Fruit fly (Drosophila melanogaster) whole organism, prepupa: ENCODE data around the gene GlyRS.

Experiments
- CG11294 ChIP-seq: fragments of 200-800 bp; sonication (Bioruptor generic); IDR thresholded peaks from 2 replicates; pipeline ENCODE4 v1.3.6; 2022; ENCODE audit warnings: missing biosample characterization, missing genetic modification characterization
- CG11762 ChIP-seq: fragments of 200-800 bp; sonication (Bioruptor generic); optimal IDR thresholded peaks from 3 replicates; lab custom pipeline; 2016; ENCODE audit warnings: missing biosample characterization, missing genetic modification characterization; ENCODE audit not compliant: insufficient read depth
- CG31627 ChIP-seq: fragments of 200-800 bp; sonication (Bioruptor generic); optimal IDR thresholded peaks from 3 replicates; lab custom pipeline; 2016; ENCODE audit warnings: missing biosample characterization, missing genetic modification characterization
- CG34406 ChIP-seq: fragments of 200-800 bp; sonication (Bioruptor generic); optimal IDR thresholded peaks from 3 replicates; lab custom pipeline; 2016; ENCODE audit warnings: missing biosample characterization, missing genetic modification characterization
- CG3919 ChIP-seq: fragments of 200-800 bp; sonication (Bioruptor generic); optimal IDR thresholded peaks from 3 replicates; lab custom pipeline; 2016; ENCODE audit warnings: missing biosample characterization, missing genetic modification characterization
- CG4318 ChIP-seq: fragments of 200-800 bp; sonication (Bioruptor generic); optimal IDR thresholded peaks from 3 replicates; lab custom pipeline; 2017; ENCODE audit warnings: missing biosample characterization, mild to moderate bottlenecking, missing genetic modification characterization
- CG6163 ChIP-seq: fragments of 200-800 bp; sonication (Bioruptor generic); IDR thresholded peaks from 3 replicates; pipeline ENCODE4 v1.3.6; 2022; ENCODE audit warnings: missing biosample characterization, missing genetic modification characterization
- CG6276 ChIP-seq: fragments of 200-800 bp; sonication (Bioruptor generic); optimal IDR thresholded peaks from 2 replicates; lab custom pipeline; 2017; ENCODE audit warnings: missing biosample characterization, mild to moderate bottlenecking, missing genetic modification characterization
- CG6792 ChIP-seq: fragments of 200-800 bp; sonication (Bioruptor generic); optimal IDR thresholded peaks from 3 replicates; lab custom pipeline; 2016; ENCODE audit warnings: missing biosample characterization, missing genetic modification characterization
- CG6808 ChIP-seq: fragments of 200-800 bp; sonication (Bioruptor generic); optimal IDR thresholded peaks from 3 replicates; lab custom pipeline; 2017; ENCODE audit warnings: missing biosample characterization, missing genetic modification characterization, mild to moderate bottlenecking, moderate library complexity, missing genetic modification reagents
- Eip78C ChIP-seq: fragments of 200-800 bp; sonication (Bioruptor generic); peaks from one replicate; lab custom pipeline; 2016; ENCODE audit warnings: missing biosample characterization, missing genetic modification characterization
- Eip93F ChIP-seq: fragments of 200-800 bp; sonication (Bioruptor generic); optimal IDR thresholded peaks from 2 replicates; lab custom pipeline; 2016; ENCODE audit warnings: missing biosample characterization, mild to moderate bottlenecking, missing genetic modification characterization
- Ets21C ChIP-seq: fragments of 200-800 bp; sonication (Bioruptor generic); optimal IDR thresholded peaks from 3 replicates; lab custom pipeline; 2016; ENCODE audit warnings: missing biosample characterization, missing genetic modification characterization
- Ets96B ChIP-seq: fragments of 200-800 bp; optimal IDR thresholded peaks from 2 replicates; lab custom pipeline; 2019; ENCODE audit warnings: missing biosample characterization, mild to moderate bottlenecking, missing genetic modification characterization, moderate library complexity
- Hr39 ChIP-seq: fragments of 200-800 bp; sonication (Bioruptor generic); optimal IDR thresholded peaks from 2 replicates; lab custom pipeline; 2016; ENCODE audit warnings: missing biosample characterization, missing genetic modification characterization
- Hr4 ChIP-seq: fragments of 200-800 bp; sonication (Bioruptor generic); optimal IDR thresholded peaks from 3 replicates; lab custom pipeline; 2016; ENCODE audit warnings: missing biosample characterization, missing genetic modification characterization
- Lpt ChIP-seq: fragments of 200-800 bp; sonication (Bioruptor generic); optimal IDR thresholded peaks from 3 replicates; lab custom pipeline; 2016; ENCODE audit warnings: missing biosample characterization, missing genetic modification characterization
- Smox ChIP-seq: fragments of 200-800 bp; sonication (Bioruptor generic); optimal IDR thresholded peaks from 3 replicates; lab custom pipeline; 2016; ENCODE audit warnings: missing biosample characterization, missing genetic modification characterization
- Sox14 ChIP-seq: fragments of 200-800 bp; sonication (Bioruptor generic); optimal IDR thresholded peaks from 3 replicates; lab custom pipeline; 2016; ENCODE audit warnings: missing biosample characterization, missing genetic modification characterization
- Sox15 ChIP-seq: fragments of 200-800 bp; sonication (Bioruptor generic); optimal IDR thresholded peaks from 3 replicates; lab custom pipeline; 2016; ENCODE audit warnings: missing biosample characterization, missing genetic modification characterization
- acj6 ChIP-seq: fragments of 200-800 bp; sonication (Bioruptor generic); optimal IDR thresholded peaks from 3 replicates; lab custom pipeline; 2016; ENCODE audit warnings: missing biosample characterization, missing genetic modification characterization
- dac ChIP-seq: fragments of 200-800 bp; sonication (Bioruptor generic); optimal IDR thresholded peaks from 2 replicates; lab custom pipeline; 2017; ENCODE audit warnings: missing biosample characterization, mild to moderate bottlenecking, missing genetic modification characterization
- eg ChIP-seq: fragments of 200-800 bp; sonication (Bioruptor generic); IDR thresholded peaks from 3 replicates; pipeline ENCODE4 v1.3.6; 2022; ENCODE audit warnings: missing biosample characterization, missing genetic modification characterization
- esn ChIP-seq: fragments of 200-800 bp; sonication (Bioruptor generic); optimal IDR thresholded peaks from 2 replicates; lab custom pipeline; 2016; ENCODE audit warnings: missing biosample characterization, mild to moderate bottlenecking, missing genetic modification characterization, moderate library complexity
- fd59A ChIP-seq: fragments of 200-800 bp; sonication (Bioruptor generic); optimal IDR thresholded peaks from 2 replicates; lab custom pipeline; 2017; ENCODE audit warnings: missing biosample characterization, mild to moderate bottlenecking, missing genetic modification characterization, missing genetic modification reagents
- lz ChIP-seq: fragments of 200-800 bp; sonication (Bioruptor generic); optimal IDR thresholded peaks from 3 replicates; lab custom pipeline; 2016; ENCODE audit warnings: missing biosample characterization, missing genetic modification characterization
- net ChIP-seq: fragments of 200-800 bp; sonication (Bioruptor generic); optimal IDR thresholded peaks from 3 replicates; lab custom pipeline; 2016; ENCODE audit warnings: missing biosample characterization, missing genetic modification characterization
- pdm3 ChIP-seq: fragments of 200-800 bp; sonication (Bioruptor generic); optimal IDR thresholded peaks from 3 replicates; lab custom pipeline; 2016; ENCODE audit warnings: missing biosample characterization, missing genetic modification characterization
- salr ChIP-seq, 2 experiments: fragments of 200-800 bp; sonication (Bioruptor generic); optimal IDR thresholded peaks; 3 replicates each; lab custom pipeline; 2016 to 2018; ENCODE audit warnings: missing biosample characterization in 2 of 2, missing genetic modification characterization in 2 of 2, mild to moderate bottlenecking in 1 of 2
- spab ChIP-seq: fragments of 200-800 bp; sonication (Bioruptor generic); optimal IDR thresholded peaks from 2 replicates; lab custom pipeline; 2017; ENCODE audit warnings: missing biosample characterization, mild to moderate bottlenecking, missing genetic modification characterization, missing genetic modification reagents
- ss ChIP-seq, 2 experiments: fragments of 200-800 bp; sonication (Bioruptor generic); optimal IDR thresholded peaks; 2 replicates in 1 of 2; 3 replicates in 1 of 2; lab custom pipeline; 2017 to 2018; ENCODE audit warnings: mild to moderate bottlenecking in 2 of 2, missing biosample characterization in 2 of 2, missing genetic modification characterization in 2 of 2, moderate library complexity in 1 of 2
- svp ChIP-seq: fragments of 200-800 bp; sonication (Bioruptor generic); peaks from one replicate; lab custom pipeline; 2016; ENCODE audit warnings: missing biosample characterization, missing genetic modification characterization
- topi ChIP-seq: fragments of 200-800 bp; sonication (Bioruptor generic); optimal IDR thresholded peaks from 3 replicates; lab custom pipeline; 2016; ENCODE audit warnings: missing biosample characterization, missing genetic modification characterization

Gene GlyRS

DNA sequence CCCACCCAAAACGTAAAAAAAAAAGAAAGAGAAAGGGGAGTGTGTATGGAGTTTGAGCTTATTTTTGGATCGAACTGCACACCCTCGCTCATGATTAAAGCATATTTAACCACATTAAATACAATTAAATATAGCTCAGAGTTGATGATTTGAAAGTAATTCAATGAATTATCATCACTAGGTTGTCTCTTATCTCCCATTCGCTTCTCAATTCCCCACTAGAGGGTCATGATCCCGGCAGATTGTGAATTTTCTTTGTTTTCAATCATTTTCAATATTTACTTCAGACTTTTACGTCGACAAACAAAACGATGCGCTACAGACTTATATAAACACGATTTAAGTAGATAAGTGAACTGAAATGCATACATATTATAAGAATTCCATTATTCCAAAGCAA lies 18.6 kb upstream of the GlyRS start:
- TF ChIP-seq Hr4 = no peak
- peak; percentile 51 for TF ChIP-seq CG6276 (GFP tag; lab: Kevin White, UChicago)
- TF ChIP-seq Sox14 (GFP tag; lab: Kevin White, UChicago) = peak; percentile 29
- TF ChIP-seq CG6808 (GFP tag; lab: Kevin White, UChicago) = no peak
- peak; percentile 96 for TF ChIP-seq svp (GFP tag; lab: Kevin White, UChicago)
- TF ChIP-seq CG34406 (GFP tag; lab: Kevin White, UChicago) = no peak
- no peak for TF ChIP-seq CG6792 (GFP tag; lab: Kevin White, UChicago)
- TF ChIP-seq eg (GFP tag; lab: Robert Waterston, UW) = no peak
- no peak for TF ChIP-seq esn
- TF ChIP-seq Eip78C (GFP tag; lab: Kevin White, UChicago) = peak; percentile 37
- TF ChIP-seq CG3919 = no peak
- no peak for TF ChIP-seq pdm3 (GFP tag; lab: Kevin White, UChicago)
- TF ChIP-seq lz (GFP tag; lab: Kevin White, UChicago) = no peak

DNA sequence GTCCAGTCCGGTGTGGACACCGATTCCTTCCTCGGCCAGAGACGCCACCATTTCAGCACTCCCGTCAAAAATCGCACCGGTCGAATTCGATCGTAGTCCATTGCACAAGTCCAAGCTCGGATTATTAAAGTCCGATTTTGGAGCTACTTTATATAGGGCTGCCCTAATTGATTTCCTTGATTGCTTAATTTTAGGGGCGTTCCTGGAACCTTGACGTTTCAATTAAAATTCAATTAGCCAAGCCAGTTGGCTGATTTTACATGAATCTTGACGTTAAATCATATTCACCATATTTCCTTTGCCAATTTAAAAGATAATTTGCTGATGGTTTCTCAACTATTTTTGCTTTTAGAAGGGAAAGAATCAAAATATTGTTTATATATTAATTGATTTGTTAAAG lies 16.6 kb upstream of the GlyRS start, which contains the start of gene Or71a:
Gene Or71a, minus strand, starts transcription at position 101 of the 400 bp plus-strand sequence.
- TF ChIP-seq net (GFP tag; lab: Kevin White, UChicago) = no peak
- no peak for TF ChIP-seq ss (GFP tag; optimal IDR thresholded peaks at IDR 0.05; lab: Kevin White, UChicago)
- no peak for TF ChIP-seq CG34406 (GFP tag; lab: Kevin White, UChicago)
- TF ChIP-seq Smox (GFP tag; lab: Kevin White, UChicago) = no peak
- TF ChIP-seq CG11762 (GFP tag; lab: Kevin White, UChicago) = no peak
- TF ChIP-seq pdm3 (GFP tag; lab: Kevin White, UChicago) = no peak
- TF ChIP-seq CG4318 (GFP tag; lab: Kevin White, UChicago) = no peak
- no peak for TF ChIP-seq dac (GFP tag; lab: Kevin White, UChicago)
- TF ChIP-seq Ets96B (tag; lab: Kevin White, UChicago) = no peak
- TF ChIP-seq Ets21C (GFP tag; lab: Kevin White, UChicago) = no peak
- TF ChIP-seq CG6163 (GFP tag; lab: Robert Waterston, UW) = no peak
- TF ChIP-seq CG6792 (GFP tag; lab: Kevin White, UChicago) = no peak
- no peak for TF ChIP-seq fd59A (GFP tag; lab: Kevin White, UChicago)
- TF ChIP-seq Hr39 (GFP tag; lab: Kevin White, UChicago) = no peak
- no peak for TF ChIP-seq spab (GFP tag; lab: Kevin White, UChicago)
- TF ChIP-seq salr (GFP tag; optimal IDR thresholded peaks at IDR 0.05; lab: Kevin White, UChicago) = no peak
- no peak for TF ChIP-seq Lpt
- TF ChIP-seq acj6 (GFP tag; lab: Kevin White, UChicago) = no peak

DNA sequence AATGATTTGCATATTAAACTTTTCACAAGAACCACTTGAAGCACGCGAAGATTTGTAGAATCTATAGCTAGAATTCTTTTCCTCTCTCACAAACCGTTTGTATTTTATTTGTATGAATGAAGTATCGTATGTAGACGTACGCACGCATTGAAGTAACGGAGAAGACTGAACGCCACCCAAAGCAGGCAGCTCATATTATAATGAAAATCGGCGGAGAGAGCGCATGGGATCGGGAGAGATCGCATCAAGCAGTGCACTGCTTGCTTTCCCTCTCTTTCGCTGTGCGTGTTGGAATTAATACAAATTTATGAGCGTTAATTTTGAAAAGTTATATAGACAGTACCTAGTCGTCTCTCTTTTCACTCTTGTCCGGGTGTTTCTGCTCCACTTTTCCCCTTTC lies 15.7 kb upstream of the GlyRS start:
- TF ChIP-seq pdm3 (GFP tag; lab: Kevin White, UChicago) (no peak), CG3919 (peak; percentile 12), CG6163 (GFP tag; lab: Robert Waterston, UW) (0 out of 3 replicates have a peak, but pooled peaks have one; percentile 20), CG4318 (GFP tag; lab: Kevin White, UChicago) (no peak)

DNA sequence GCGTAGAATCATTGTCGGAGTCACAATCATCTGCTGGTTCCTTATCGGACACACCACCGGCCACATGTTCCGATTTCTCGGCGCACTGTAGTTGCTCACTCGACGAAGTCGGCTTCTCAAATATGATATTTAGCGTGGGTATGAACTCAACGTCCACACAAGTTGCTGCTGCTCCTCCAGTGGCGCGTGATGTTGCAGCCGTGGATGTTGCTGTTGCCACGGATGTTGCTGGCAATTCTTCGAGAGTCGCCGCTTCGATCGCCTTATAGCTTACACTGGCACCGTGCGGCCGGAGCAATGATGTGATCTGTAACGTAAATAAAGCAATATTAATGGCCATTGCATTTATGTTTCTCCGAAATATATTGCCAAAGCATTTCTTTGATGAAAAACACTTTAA lies 10.7 kb upstream of the GlyRS start:
- TF ChIP-seq eg (GFP tag; lab: Robert Waterston, UW) (no peak), CG31627 (GFP tag; lab: Kevin White, UChicago) (no peak), salr (GFP tag; optimal IDR thresholded peaks at IDR 0.05; lab: Kevin White, UChicago) (no peak), CG11294 (GFP tag; lab: Robert Waterston, UW) (no peak), Ets96B (tag; lab: Kevin White, UChicago) (no peak), Sox15 (GFP tag; lab: Kevin White, UChicago) (no peak), topi (GFP tag; lab: Kevin White, UChicago) (no peak), Eip93F (GFP tag; lab: Kevin White, UChicago) (no peak), Sox14 (GFP tag; lab: Kevin White, UChicago) (no peak), Eip78C (GFP tag; lab: Kevin White, UChicago) (no peak)
